Fruit fly (Drosophila melanogaster) whole organism, prepupa: ENCODE measurements around the gene Scsalpha2.
A peak's percentile ranks its signal among the peaks of the same experiment; 100 is the strongest.

Experiments used
- Blimp-1 ChIP-seq: fragments of 200-800 bp; sonication (Bioruptor generic); optimal IDR thresholded peaks from 3 replicates; lab custom pipeline; 2017; ENCODE audit warnings: missing biosample characterization, missing genetic modification characterization, mild to moderate bottlenecking, moderate library complexity, missing genetic modification reagents
- CG10669 ChIP-seq: fragments of 200-800 bp; sonication (Bioruptor generic); optimal IDR thresholded peaks from 3 replicates; lab custom pipeline; 2018; ENCODE audit warnings: missing biosample characterization, mild to moderate bottlenecking, missing genetic modification characterization, moderate library complexity
- CG11294 ChIP-seq: fragments of 200-800 bp; sonication (Bioruptor generic); IDR thresholded peaks from 2 replicates; pipeline ENCODE4 v1.3.6; 2022; ENCODE audit warnings: missing biosample characterization, missing genetic modification characterization
- CG11762 ChIP-seq: fragments of 200-800 bp; sonication (Bioruptor generic); optimal IDR thresholded peaks from 3 replicates; lab custom pipeline; 2016; ENCODE audit warnings: missing biosample characterization, missing genetic modification characterization; ENCODE audit not compliant: insufficient read depth
- CG15336 ChIP-seq: fragments of 200-800 bp; sonication (Bioruptor generic); IDR thresholded peaks from 2 replicates; pipeline ENCODE4 v1.3.6; 2022; ENCODE audit warnings: missing biosample characterization, missing genetic modification characterization
- CG16779 ChIP-seq: fragments of 200-800 bp; sonication (Bioruptor generic); optimal IDR thresholded peaks from 3 replicates; lab custom pipeline; 2017; ENCODE audit warnings: missing biosample characterization, mild to moderate bottlenecking, missing genetic modification characterization
- CG3032 ChIP-seq: fragments of 200-800 bp; optimal IDR thresholded peaks from 2 replicates; lab custom pipeline; 2019; ENCODE audit warnings: missing biosample characterization, mild to moderate bottlenecking, missing genetic modification characterization, moderate library complexity
- CG31627 ChIP-seq: fragments of 200-800 bp; sonication (Bioruptor generic); optimal IDR thresholded peaks from 3 replicates; lab custom pipeline; 2016; ENCODE audit warnings: missing biosample characterization, missing genetic modification characterization
- CG32006 ChIP-seq: fragments of 200-800 bp; sonication (Bioruptor generic); optimal IDR thresholded peaks from 3 replicates; lab custom pipeline; 2017; ENCODE audit warnings: missing biosample characterization, mild to moderate bottlenecking, missing genetic modification characterization
- CG3919 ChIP-seq: fragments of 200-800 bp; sonication (Bioruptor generic); optimal IDR thresholded peaks from 3 replicates; lab custom pipeline; 2016; ENCODE audit warnings: missing biosample characterization, missing genetic modification characterization
- CG4318 ChIP-seq: fragments of 200-800 bp; sonication (Bioruptor generic); optimal IDR thresholded peaks from 3 replicates; lab custom pipeline; 2017; ENCODE audit warnings: missing biosample characterization, mild to moderate bottlenecking, missing genetic modification characterization
- CG6163 ChIP-seq: fragments of 200-800 bp; sonication (Bioruptor generic); IDR thresholded peaks from 3 replicates; pipeline ENCODE4 v1.3.6; 2022; ENCODE audit warnings: missing biosample characterization, missing genetic modification characterization
- CG6276 ChIP-seq: fragments of 200-800 bp; sonication (Bioruptor generic); optimal IDR thresholded peaks from 2 replicates; lab custom pipeline; 2017; ENCODE audit warnings: missing biosample characterization, mild to moderate bottlenecking, missing genetic modification characterization
- CG6792 ChIP-seq: fragments of 200-800 bp; sonication (Bioruptor generic); optimal IDR thresholded peaks from 3 replicates; lab custom pipeline; 2016; ENCODE audit warnings: missing biosample characterization, missing genetic modification characterization
- CG7368 ChIP-seq: fragments of 200-800 bp; sonication (Bioruptor generic); optimal IDR thresholded peaks from 3 replicates; lab custom pipeline; 2016; ENCODE audit warnings: missing biosample characterization, missing genetic modification characterization
- CG8119 ChIP-seq: fragments of 200-800 bp; sonication (Bioruptor generic); IDR thresholded peaks from 3 replicates; pipeline ENCODE4 v1.3.6; 2022; ENCODE audit warnings: missing biosample characterization, missing genetic modification characterization
- Eip78C ChIP-seq: fragments of 200-800 bp; sonication (Bioruptor generic); peaks from one replicate; lab custom pipeline; 2016; ENCODE audit warnings: missing biosample characterization, missing genetic modification characterization
- Eip93F ChIP-seq: fragments of 200-800 bp; sonication (Bioruptor generic); optimal IDR thresholded peaks from 2 replicates; lab custom pipeline; 2016; ENCODE audit warnings: missing biosample characterization, mild to moderate bottlenecking, missing genetic modification characterization
- Ets21C ChIP-seq: fragments of 200-800 bp; sonication (Bioruptor generic); optimal IDR thresholded peaks from 3 replicates; lab custom pipeline; 2016; ENCODE audit warnings: missing biosample characterization, missing genetic modification characterization
- Ets96B ChIP-seq: fragments of 200-800 bp; optimal IDR thresholded peaks from 2 replicates; lab custom pipeline; 2019; ENCODE audit warnings: missing biosample characterization, mild to moderate bottlenecking, missing genetic modification characterization, moderate library complexity
- Gug ChIP-seq: fragments of 200-800 bp; sonication (Bioruptor generic); IDR thresholded peaks from 2 replicates; pipeline ENCODE4 v1.3.6; 2022; ENCODE audit warnings: missing biosample characterization, missing genetic modification characterization
- Hr38 ChIP-seq: sonication (Bioruptor generic); optimal IDR thresholded peaks from 2 replicates; lab custom pipeline; 2016; ENCODE audit warnings: missing biosample characterization, missing genetic modification characterization
- Hr4 ChIP-seq: fragments of 200-800 bp; sonication (Bioruptor generic); optimal IDR thresholded peaks from 3 replicates; lab custom pipeline; 2016; ENCODE audit warnings: missing biosample characterization, missing genetic modification characterization
- Sox102F ChIP-seq: fragments of 200-800 bp; sonication (Bioruptor generic); optimal IDR thresholded peaks from 2 replicates; lab custom pipeline; 2016; ENCODE audit warnings: missing biosample characterization, mild to moderate bottlenecking, missing genetic modification characterization
- Sox14 ChIP-seq: fragments of 200-800 bp; sonication (Bioruptor generic); optimal IDR thresholded peaks from 3 replicates; lab custom pipeline; 2016; ENCODE audit warnings: missing biosample characterization, missing genetic modification characterization
- Sox15 ChIP-seq: fragments of 200-800 bp; sonication (Bioruptor generic); optimal IDR thresholded peaks from 3 replicates; lab custom pipeline; 2016; ENCODE audit warnings: missing biosample characterization, missing genetic modification characterization
- acj6 ChIP-seq: fragments of 200-800 bp; sonication (Bioruptor generic); optimal IDR thresholded peaks from 3 replicates; lab custom pipeline; 2016; ENCODE audit warnings: missing biosample characterization, missing genetic modification characterization
- cyc ChIP-seq: fragments of 200-800 bp; sonication (Bioruptor generic); optimal IDR thresholded peaks from 3 replicates; lab custom pipeline; 2016; ENCODE audit warnings: missing biosample characterization, missing genetic modification characterization
- eg ChIP-seq: fragments of 200-800 bp; sonication (Bioruptor generic); IDR thresholded peaks from 3 replicates; pipeline ENCODE4 v1.3.6; 2022; ENCODE audit warnings: missing biosample characterization, missing genetic modification characterization
- esn ChIP-seq: fragments of 200-800 bp; sonication (Bioruptor generic); optimal IDR thresholded peaks from 2 replicates; lab custom pipeline; 2016; ENCODE audit warnings: missing biosample characterization, mild to moderate bottlenecking, missing genetic modification characterization, moderate library complexity
- fd59A ChIP-seq: fragments of 200-800 bp; sonication (Bioruptor generic); optimal IDR thresholded peaks from 2 replicates; lab custom pipeline; 2017; ENCODE audit warnings: missing biosample characterization, mild to moderate bottlenecking, missing genetic modification characterization, missing genetic modification reagents
- fd85E ChIP-seq: fragments of 200-800 bp; sonication (Bioruptor generic); optimal IDR thresholded peaks from 3 replicates; lab custom pipeline; 2016; ENCODE audit warnings: missing biosample characterization, missing genetic modification characterization
- fkh ChIP-seq: fragments of 200-800 bp; sonication (Bioruptor generic); optimal IDR thresholded peaks from 3 replicates; lab custom pipeline; 2017; ENCODE audit warnings: missing biosample characterization, mild to moderate bottlenecking, missing genetic modification characterization, moderate library complexity
- lz ChIP-seq: fragments of 200-800 bp; sonication (Bioruptor generic); optimal IDR thresholded peaks from 3 replicates; lab custom pipeline; 2016; ENCODE audit warnings: missing biosample characterization, missing genetic modification characterization
- net ChIP-seq: fragments of 200-800 bp; sonication (Bioruptor generic); optimal IDR thresholded peaks from 3 replicates; lab custom pipeline; 2016; ENCODE audit warnings: missing biosample characterization, missing genetic modification characterization
- pdm3 ChIP-seq: fragments of 200-800 bp; sonication (Bioruptor generic); optimal IDR thresholded peaks from 3 replicates; lab custom pipeline; 2016; ENCODE audit warnings: missing biosample characterization, missing genetic modification characterization
- salr ChIP-seq, 2 experiments: fragments of 200-800 bp; sonication (Bioruptor generic); optimal IDR thresholded peaks; 3 replicates each; lab custom pipeline; 2016 to 2018; ENCODE audit warnings: missing biosample characterization in 2 of 2, missing genetic modification characterization in 2 of 2, mild to moderate bottlenecking in 1 of 2
- spab ChIP-seq: fragments of 200-800 bp; sonication (Bioruptor generic); optimal IDR thresholded peaks from 2 replicates; lab custom pipeline; 2017; ENCODE audit warnings: missing biosample characterization, mild to moderate bottlenecking, missing genetic modification characterization, missing genetic modification reagents
- ss ChIP-seq, 2 experiments: fragments of 200-800 bp; sonication (Bioruptor generic); optimal IDR thresholded peaks; 2 replicates in 1 of 2; 3 replicates in 1 of 2; lab custom pipeline; 2017 to 2018; ENCODE audit warnings: mild to moderate bottlenecking in 2 of 2, missing biosample characterization in 2 of 2, missing genetic modification characterization in 2 of 2, moderate library complexity in 1 of 2
- svp ChIP-seq: fragments of 200-800 bp; sonication (Bioruptor generic); peaks from one replicate; lab custom pipeline; 2016; ENCODE audit warnings: missing biosample characterization, missing genetic modification characterization
- topi ChIP-seq: fragments of 200-800 bp; sonication (Bioruptor generic); optimal IDR thresholded peaks from 3 replicates; lab custom pipeline; 2016; ENCODE audit warnings: missing biosample characterization, missing genetic modification characterization

Scsalpha2 gene

DNA sequence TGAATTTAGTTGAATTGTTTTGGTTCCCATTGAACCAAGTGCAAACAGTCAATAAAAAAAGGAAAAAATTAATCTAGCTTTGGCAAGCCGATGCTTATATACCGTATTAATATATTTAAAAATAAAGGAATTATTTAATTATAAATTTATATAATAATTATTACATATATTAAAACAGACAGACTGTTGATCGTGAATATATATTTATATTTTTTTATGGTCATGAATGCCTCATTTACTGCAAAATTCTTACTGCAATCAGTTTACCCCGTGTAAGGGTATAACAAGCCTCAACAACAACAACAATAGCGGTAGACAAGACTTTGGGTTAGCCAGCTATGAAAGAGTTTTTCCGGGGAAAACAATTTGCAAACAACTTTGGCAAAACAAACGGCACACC, 11.3 kb upstream of the Scsalpha2 start:
- peak; percentile 52; the same call in 2 of the 3 replicates for TF ChIP-seq eg (GFP tag; lab: Robert Waterston, UW)
- peak; percentile 35 for TF ChIP-seq Eip78C
- TF ChIP-seq CG15336 (GFP tag; lab: Robert Waterston, UW), result peak; percentile 72
- TF ChIP-seq CG8119, result peak; percentile 70; the same call in 2 of the 3 replicates
- no peak for TF ChIP-seq salr (GFP tag; optimal IDR thresholded peaks at IDR 0.05; lab: Kevin White, UChicago)
- TF ChIP-seq Hr38 (GFP tag; lab: Kevin White, UChicago), result no peak
- no peak for TF ChIP-seq Blimp-1 (GFP tag; lab: Kevin White, UChicago)
- TF ChIP-seq CG6276 (GFP tag; lab: Kevin White, UChicago), result peak; percentile 9
- TF ChIP-seq CG32006 (GFP tag; lab: Kevin White, UChicago), result peak; percentile 31

DNA sequence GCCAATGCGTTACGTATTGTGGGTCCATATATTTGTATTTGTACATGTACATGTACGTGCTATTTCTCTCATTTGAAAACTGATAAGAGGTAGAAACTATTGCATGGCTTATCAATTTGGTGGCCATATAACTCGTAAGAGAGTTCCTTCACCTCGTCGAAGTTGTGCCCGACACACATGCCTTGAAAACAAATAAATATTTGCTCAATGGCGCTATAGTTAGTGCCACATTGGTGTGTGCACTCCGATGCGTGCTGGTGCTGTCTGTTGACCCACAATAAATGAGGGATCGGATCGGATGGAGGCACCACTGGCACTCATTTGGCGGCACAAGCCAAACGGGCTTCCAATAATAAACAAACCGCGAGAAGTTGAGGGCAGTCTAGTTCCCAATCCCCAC, 9.4 kb upstream of the Scsalpha2 start:
- no peak for TF ChIP-seq CG15336 (GFP tag; lab: Robert Waterston, UW)
- 0 out of 3 replicates have a peak, but pooled peaks have one; percentile 33 for TF ChIP-seq eg (GFP tag; lab: Robert Waterston, UW)
- no peak for TF ChIP-seq CG3919 (GFP tag; lab: Kevin White, UChicago)
- TF ChIP-seq Blimp-1 (GFP tag; lab: Kevin White, UChicago), result no peak
- peak; percentile 95 for TF ChIP-seq fkh (GFP tag; lab: Kevin White, UChicago)
- peak; percentile 25 for TF ChIP-seq Eip78C
- TF ChIP-seq Sox15 (GFP tag; lab: Kevin White, UChicago), result no peak
- TF ChIP-seq salr (GFP tag; optimal IDR thresholded peaks at IDR 0.05; lab: Kevin White, UChicago), result no peak
- TF ChIP-seq spab, result no peak

DNA sequence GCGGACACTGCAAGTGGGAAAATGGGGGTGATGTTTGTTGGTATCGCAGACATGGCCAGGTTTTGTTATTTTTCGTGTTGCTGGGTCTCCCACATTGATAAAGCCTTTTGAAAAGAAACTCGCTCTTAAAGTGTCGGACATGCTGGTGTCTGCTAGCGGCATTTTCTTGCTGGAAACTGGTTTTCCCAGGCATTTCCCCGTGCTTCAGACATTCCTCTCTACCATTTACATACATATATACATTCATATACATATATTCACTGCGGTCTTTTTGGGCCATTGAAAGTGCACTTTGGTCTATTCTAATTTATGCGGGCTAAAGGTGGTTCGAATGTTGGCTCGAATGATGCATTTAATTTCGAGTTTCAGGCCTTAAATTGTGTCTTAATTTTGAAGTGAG, 7.7 kb upstream of the Scsalpha2 start:
- TF ChIP-seq Eip78C, result peak; percentile 3
- no peak for TF ChIP-seq CG8119
- no peak for TF ChIP-seq fd85E

DNA sequence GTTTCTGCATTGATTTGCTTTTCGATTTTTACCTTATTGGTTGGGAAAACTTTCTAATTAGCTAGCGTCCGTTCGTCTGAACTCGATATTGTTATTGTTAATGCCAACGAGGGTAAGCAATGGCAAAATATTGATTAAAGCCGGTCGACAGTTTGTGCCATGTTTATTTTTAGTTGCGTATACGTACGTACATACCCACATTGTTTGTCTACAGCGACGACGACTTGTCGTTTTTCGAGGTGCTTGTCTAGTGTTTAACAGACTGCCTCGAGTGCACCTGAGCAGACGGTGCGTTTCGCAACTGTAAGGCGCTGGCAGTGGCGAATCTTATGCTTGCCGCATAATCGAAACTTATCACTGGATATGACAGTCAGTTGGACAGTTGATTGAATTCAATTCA, 4.6 kb upstream of the Scsalpha2 start:
- TF ChIP-seq Eip93F (GFP tag; lab: Kevin White, UChicago), result no peak
- TF ChIP-seq CG11294, result no peak
- peak; percentile 44; the same call in 2 of the 3 replicates for TF ChIP-seq CG8119
- TF ChIP-seq CG7368 (GFP tag; lab: Kevin White, UChicago), result peak; percentile 2
- 0 out of 3 replicates have a peak, but pooled peaks have one; percentile 30 for TF ChIP-seq CG6163 (GFP tag; lab: Robert Waterston, UW)
- peak; percentile 47; the same call in 2 of the 3 replicates for TF ChIP-seq eg (GFP tag; lab: Robert Waterston, UW)
- no peak for TF ChIP-seq Ets21C (GFP tag; lab: Kevin White, UChicago)
- TF ChIP-seq ss (GFP tag; optimal IDR thresholded peaks at IDR 0.05; lab: Kevin White, UChicago), result no peak
- TF ChIP-seq CG32006 (GFP tag; lab: Kevin White, UChicago), result peak; percentile 34
- TF ChIP-seq Hr4 (GFP tag; lab: Kevin White, UChicago), result peak; percentile 19
- no peak for TF ChIP-seq topi
- peak; percentile 23 for TF ChIP-seq fkh (GFP tag; lab: Kevin White, UChicago)
- TF ChIP-seq CG3032, result no peak

DNA sequence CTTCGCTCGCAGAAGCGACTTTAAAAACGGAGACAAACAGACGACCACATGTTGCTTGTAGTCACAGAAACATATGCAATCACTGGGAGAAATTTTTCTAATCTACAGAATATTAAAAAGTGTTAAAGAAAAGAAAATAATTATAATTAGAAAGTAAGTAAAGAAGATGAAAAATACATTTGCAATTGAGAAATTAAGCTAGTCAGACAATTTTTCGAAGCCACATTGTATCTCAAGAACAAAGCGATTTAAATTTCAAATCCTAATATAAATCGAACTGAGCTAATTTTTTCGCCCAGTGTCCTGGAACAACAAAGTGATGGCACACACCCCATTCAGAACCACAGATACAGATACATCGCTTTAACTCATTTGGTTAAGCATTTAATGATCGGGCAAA, 2.4 kb upstream of the Scsalpha2 start:
- TF ChIP-seq Sox14 (GFP tag; lab: Kevin White, UChicago) (peak; percentile 30), pdm3 (GFP tag; lab: Kevin White, UChicago) (peak; percentile 59), CG15336 (GFP tag; lab: Robert Waterston, UW) (peak; percentile 41), lz (peak; percentile 56), CG31627 (GFP tag; lab: Kevin White, UChicago) (peak; percentile 51), net (peak; percentile 70), svp (GFP tag; lab: Kevin White, UChicago) (peak; percentile 77), Hr38 (GFP tag; lab: Kevin White, UChicago) (no peak), Sox102F (GFP tag; lab: Kevin White, UChicago) (peak; percentile 61), esn (GFP tag; lab: Kevin White, UChicago) (peak; percentile 67), CG6792 (peak; percentile 55), CG4318 (GFP tag; lab: Kevin White, UChicago) (peak; percentile 8), Eip93F (GFP tag; lab: Kevin White, UChicago) (no peak), ss (GFP tag; optimal IDR thresholded peaks at IDR 0.05; lab: Kevin White, UChicago) (peak; percentile 18 to 51), CG16779 (tag; lab: Kevin White, UChicago) (peak; percentile 7), CG10669 (GFP tag; lab: Kevin White, UChicago) (peak; percentile 56), salr (GFP tag; optimal IDR thresholded peaks at IDR 0.05; lab: Kevin White, UChicago) (peak in 1 of 2 experiments; percentile 44), Gug (peak; percentile 53; the same call in 1 of the 2 replicates), Ets96B (tag; lab: Kevin White, UChicago) (peak; percentile 65), fkh (GFP tag; lab: Kevin White, UChicago) (peak; percentile 39), cyc (peak; percentile 38), Sox15 (GFP tag; lab: Kevin White, UChicago) (peak; percentile 18), CG8119 (peak; percentile 58; the same call in 2 of the 3 replicates), fd59A (GFP tag; lab: Kevin White, UChicago) (peak; percentile 19), topi (peak; percentile 49), Blimp-1 (GFP tag; lab: Kevin White, UChicago) (no peak), CG11762 (GFP tag; lab: Kevin White, UChicago) (peak; percentile 26), acj6 (GFP tag; lab: Kevin White, UChicago) (peak; percentile 64)
